Worm (Caenorhabditis elegans) whole organism, early embryonic: ENCODE measurements around the gene F19B10.4.

Experiments used
- B0310.2 ChIP-seq: sonication (generic microtip); optimal IDR thresholded peaks from 2 replicates; lab custom pipeline; 2016; ENCODE audit warnings: mild to moderate bottlenecking, missing genetic modification characterization, missing compliant biosample characterization
- F13C5.2 ChIP-seq: sonication (generic microtip); optimal IDR thresholded peaks from 2 replicates; lab custom pipeline; 2017; ENCODE audit warnings: mild to moderate bottlenecking, missing genetic modification characterization, inconsistent platforms, missing compliant biosample characterization
- aly-1 ChIP-seq: sonication (generic microtip); optimal IDR thresholded peaks from 2 replicates; lab custom pipeline; 2016; ENCODE audit warnings: missing genetic modification characterization, missing compliant biosample characterization
- ama-1 ChIP-seq: fragments of 150-350 bp; optimal IDR thresholded peaks from 2 replicates; lab custom pipeline; 2014
- ceh-13 ChIP-seq: fragments of 200-800 bp; sonication (Bioruptor generic); optimal IDR thresholded peaks from 2 replicates; lab custom pipeline; 2018; ENCODE audit warnings: mild to moderate bottlenecking, missing genetic modification characterization, missing compliant biosample characterization
- ceh-36 ChIP-seq: sonication (generic microtip); optimal IDR thresholded peaks from 2 replicates; lab custom pipeline; 2016; ENCODE audit warnings: missing genetic modification characterization, inconsistent platforms, missing compliant biosample characterization
- ets-7 ChIP-seq: sonication (generic microtip); optimal IDR thresholded peaks from 2 replicates; lab custom pipeline; 2016; ENCODE audit warnings: missing genotype, missing genetic modification characterization, missing compliant biosample characterization
- flt-1 ChIP-seq: fragments of 200-800 bp; sonication (Bioruptor generic); IDR thresholded peaks from 2 replicates; pipeline ENCODE4 v1.3.6; 2022; ENCODE audit warnings: missing genetic modification characterization, missing compliant biosample characterization
- hmbx-1 ChIP-seq: sonication (generic microtip); optimal IDR thresholded peaks from 2 replicates; lab custom pipeline; 2016; ENCODE audit warnings: mild to moderate bottlenecking, missing genetic modification characterization, missing compliant biosample characterization
- hmg-4 ChIP-seq: fragments of 200-800 bp; sonication (Bioruptor generic); optimal IDR thresholded peaks from 2 replicates; lab custom pipeline; 2018; ENCODE audit warnings: mild to moderate bottlenecking, missing genetic modification characterization, missing compliant biosample characterization
- hnd-1 ChIP-seq: sonication (generic microtip); optimal IDR thresholded peaks from 2 replicates; lab custom pipeline; 2016; ENCODE audit warnings: missing genetic modification characterization, missing compliant biosample characterization
- pes-1 ChIP-seq: fragments of 200-800 bp; sonication (Bioruptor generic); IDR thresholded peaks from 2 replicates; pipeline ENCODE4 v1.3.6; 2022; ENCODE audit warnings: missing genetic modification reagents, missing genetic modification characterization, missing compliant biosample characterization
- scrt-1 ChIP-seq: fragments of 200-800 bp; sonication (Bioruptor generic); IDR thresholded peaks from 2 replicates; pipeline ENCODE4 v1.3.6; 2022; ENCODE audit warnings: missing genetic modification characterization, missing compliant biosample characterization
- sea-1 ChIP-seq: fragments of 200-800 bp; sonication (Bioruptor generic); conservative IDR thresholded peaks from 2 replicates; pipeline ENCODE4 v1.3.6; 2022; ENCODE audit warnings: missing genetic modification characterization, missing compliant biosample characterization
- tbx-11 ChIP-seq: fragments of 200-800 bp; sonication (Bioruptor generic); IDR thresholded peaks from 2 replicates; pipeline ENCODE4 v1.3.6; 2022; ENCODE audit warnings: missing genetic modification characterization, missing compliant biosample characterization
- tbx-37 ChIP-seq: fragments of 200-800 bp; sonication (Bioruptor generic); conservative IDR thresholded peaks from 2 replicates; pipeline ENCODE4 v1.3.6; 2022; ENCODE audit warnings: missing genetic modification reagents, missing genetic modification characterization, missing compliant biosample characterization
- tra-4 ChIP-seq: sonication (generic microtip); optimal IDR thresholded peaks from 2 replicates; lab custom pipeline; 2017; ENCODE audit warnings: missing genetic modification characterization, missing compliant biosample characterization

F19B10.4 gene

DNA sequence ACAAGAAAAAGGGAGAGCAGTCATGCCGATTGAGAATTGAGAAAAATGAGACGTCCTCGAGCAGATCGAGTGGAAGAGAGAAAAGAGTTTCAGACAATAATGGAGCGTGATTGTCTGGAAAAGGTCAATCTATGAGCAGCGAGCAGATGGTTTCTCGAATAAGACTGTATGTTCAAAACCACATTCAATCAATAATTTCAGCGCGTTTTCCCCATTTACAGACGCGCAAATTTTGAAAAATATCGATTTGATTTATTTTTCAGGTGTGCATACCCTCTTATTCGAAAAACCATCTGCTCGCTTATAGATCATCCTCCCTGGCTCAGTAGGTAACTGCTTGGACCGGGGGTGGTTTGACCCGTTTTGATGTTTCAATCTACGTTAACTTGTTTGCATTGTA is 20.6 kb upstream of the F19B10.4 start, which contains the start of gene fbxb-31:
Gene fbxb-31, minus strand, starts transcription at position 101 of the 400 bp plus-strand sequence.
- TF ChIP-seq pes-1 (GFP tag; lab: Robert Waterston, UW) (no peak), tbx-37 (GFP tag; lab: Robert Waterston, UW) (no peak), B0310.2 (no peak), flt-1 (no peak), hmbx-1 (tag; lab: Kevin White, UChicago) (no peak), scrt-1 (no peak), tra-4 (tag; lab: Kevin White, UChicago) (no peak), ets-7 (tag; lab: Kevin White, UChicago) (no peak), ceh-13 (no peak), tbx-11 (GFP tag; lab: Robert Waterston, UW) (no peak), hmg-4 (no peak)

DNA sequence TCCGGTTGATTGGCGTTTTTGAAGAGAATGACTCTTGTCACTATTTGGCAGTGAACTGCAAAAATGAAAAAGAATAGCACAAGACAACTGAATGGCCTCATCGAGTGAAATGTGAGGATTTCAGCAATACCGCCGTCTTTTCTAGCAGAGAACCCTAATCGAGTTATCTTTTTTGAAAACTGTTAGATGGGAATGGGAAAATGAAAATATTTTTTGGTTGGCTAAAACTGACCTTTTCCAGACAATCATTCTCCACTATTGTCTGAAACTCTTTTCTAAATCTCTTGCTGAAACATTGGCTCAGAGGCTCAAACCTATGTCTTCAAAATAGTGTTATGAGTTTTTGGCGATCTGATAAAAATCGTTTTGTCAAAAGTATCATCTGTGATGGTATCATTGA is 19.7 kb upstream of the F19B10.4 start, which contains the start of gene M151.10:
Gene M151.10, minus strand, starts transcription at position 101 of the 400 bp plus-strand sequence.
- no peak for TF ChIP-seq hmg-4
- no peak for TF ChIP-seq ama-1 (lab: Kevin White, UChicago)
- TF ChIP-seq ceh-36 (tag; lab: Kevin White, UChicago) = no peak

DNA sequence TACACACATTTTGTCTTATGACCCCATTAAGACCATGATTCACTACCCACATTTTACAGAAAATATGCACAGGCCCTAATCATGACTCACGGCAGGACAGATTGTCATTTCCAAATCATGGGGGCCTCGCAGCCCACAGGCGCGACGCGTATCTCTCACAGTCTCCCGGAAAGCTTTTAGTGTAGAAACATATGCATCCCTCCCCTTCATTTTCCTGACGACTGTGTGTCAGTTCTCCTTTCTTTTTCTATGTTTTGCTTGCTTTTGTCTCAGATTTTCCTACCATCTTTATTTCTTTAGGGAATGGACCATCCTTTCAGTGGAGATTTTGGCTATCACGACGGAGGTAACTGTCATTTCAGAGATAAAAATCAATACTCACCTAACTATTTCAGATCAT is 18.7 kb upstream of the F19B10.4 start, which contains the start of gene M151.1:
Gene M151.1, plus strand, starts transcription at position 301 of the 400 bp plus-strand sequence.
- TF ChIP-seq hmbx-1 (tag; lab: Kevin White, UChicago) (no peak), tbx-37 (GFP tag; lab: Robert Waterston, UW) (no peak), flt-1 (no peak), ama-1 (lab: Kevin White, UChicago) (no peak), B0310.2 (no peak), ceh-36 (tag; lab: Kevin White, UChicago) (no peak), tbx-11 (GFP tag; lab: Robert Waterston, UW) (no peak)

- TF ChIP-seq ceh-13 = no peak
- no peak for TF ChIP-seq hmg-4
- TF ChIP-seq tbx-37 (GFP tag; lab: Robert Waterston, UW) = no peak
- TF ChIP-seq hmbx-1 (tag; lab: Kevin White, UChicago) = no peak
- TF ChIP-seq ama-1 (lab: Kevin White, UChicago) = no peak
- no peak for TF ChIP-seq pes-1 (GFP tag; lab: Robert Waterston, UW)
- TF ChIP-seq tra-4 (tag; lab: Kevin White, UChicago) = no peak
- TF ChIP-seq B0310.2 = no peak
- TF ChIP-seq ceh-36 (tag; lab: Kevin White, UChicago) = no peak
- TF ChIP-seq F13C5.2 (tag; lab: Kevin White, UChicago) = no peak
These were observed 12.8 kb upstream of the F19B10.4 start, which contains the start of gene fbxb-33 for ce11 chrII:3647111-3647510. TSS of gene fbxb-33 (plus strand) at chrII:3647411.

ce11 chrII:3655378-3655777 is 4.5 kb upstream of the F19B10.4 start, which contains the start of gene F19B10.5:
TSS of gene F19B10.5 (plus strand) at chrII:3655678.
- TF ChIP-seq scrt-1 = no peak
- TF ChIP-seq hmbx-1 (tag; lab: Kevin White, UChicago) = no peak
- TF ChIP-seq ceh-36 (tag; lab: Kevin White, UChicago) = no peak
- no peak for TF ChIP-seq aly-1 (tag; lab: Kevin White, UChicago)
- no peak for TF ChIP-seq B0310.2
- no peak for TF ChIP-seq flt-1
- TF ChIP-seq hmg-4 = no peak
- TF ChIP-seq sea-1 = no peak
- TF ChIP-seq tbx-37 (GFP tag; lab: Robert Waterston, UW) = no peak
- no peak for TF ChIP-seq tra-4 (tag; lab: Kevin White, UChicago)
- TF ChIP-seq pes-1 (GFP tag; lab: Robert Waterston, UW) = no peak
- no peak for TF ChIP-seq tbx-11 (GFP tag; lab: Robert Waterston, UW)
- TF ChIP-seq ets-7 (tag; lab: Kevin White, UChicago) = no peak

- TF ChIP-seq hmbx-1 (tag; lab: Kevin White, UChicago) = no peak
- TF ChIP-seq aly-1 (tag; lab: Kevin White, UChicago) = no peak
- no peak for TF ChIP-seq flt-1
- no peak for TF ChIP-seq scrt-1
- no peak for TF ChIP-seq pes-1 (GFP tag; lab: Robert Waterston, UW)
- no peak for TF ChIP-seq hmg-4
- no peak for TF ChIP-seq hnd-1 (tag; lab: Kevin White, UChicago)
- TF ChIP-seq ceh-13 = no peak
- no peak for TF ChIP-seq ama-1 (lab: Kevin White, UChicago)
- no peak for TF ChIP-seq tbx-37 (GFP tag; lab: Robert Waterston, UW)
- no peak for TF ChIP-seq ets-7 (tag; lab: Kevin White, UChicago)
- TF ChIP-seq B0310.2 = no peak
- TF ChIP-seq ceh-36 (tag; lab: Kevin White, UChicago) = no peak
- no peak for TF ChIP-seq sea-1
- no peak for TF ChIP-seq tra-4 (tag; lab: Kevin White, UChicago)
- TF ChIP-seq F13C5.2 (tag; lab: Kevin White, UChicago) = no peak
- no peak for TF ChIP-seq tbx-11 (GFP tag; lab: Robert Waterston, UW)
These were observed 2.1 kb downstream of the F19B10.4 start, which contains the start of gene F19B10.13 for ce11 chrII:3661932-3662331. TSS of gene F19B10.13 (plus strand) at chrII:3662274.

DNA sequence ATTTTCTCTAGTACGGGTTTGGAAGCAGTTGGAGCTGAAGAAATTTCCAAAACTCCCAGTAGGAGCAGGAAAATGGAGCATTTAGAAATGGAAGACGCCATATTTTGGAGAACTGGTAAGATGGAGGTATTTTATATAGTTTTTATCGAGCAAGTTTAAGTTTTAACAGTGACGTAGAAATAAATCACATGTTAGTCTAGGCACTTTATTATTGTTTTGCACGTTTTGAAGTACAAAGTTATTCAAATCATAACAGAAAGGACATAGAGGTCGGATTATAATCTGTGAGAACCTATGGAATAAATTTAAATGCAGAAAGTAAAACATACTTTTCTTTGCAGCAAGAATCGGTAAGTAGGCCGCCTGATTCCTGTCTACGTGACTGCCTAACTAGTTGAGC is 3.9 kb downstream of the F19B10.4 start, which contains the start of gene F19B10.6:
Gene F19B10.6, minus strand, starts transcription at position 101 of the 400 bp plus-strand sequence.
- no peak for TF ChIP-seq ceh-36 (tag; lab: Kevin White, UChicago)
- TF ChIP-seq sea-1 = no peak
- no peak for TF ChIP-seq F13C5.2 (tag; lab: Kevin White, UChicago)
- no peak for TF ChIP-seq ama-1 (lab: Kevin White, UChicago)
- no peak for TF ChIP-seq pes-1 (GFP tag; lab: Robert Waterston, UW)
- TF ChIP-seq B0310.2 = no peak
- no peak for TF ChIP-seq ets-7 (tag; lab: Kevin White, UChicago)
- TF ChIP-seq aly-1 (tag; lab: Kevin White, UChicago) = no peak
- no peak for TF ChIP-seq tbx-37 (GFP tag; lab: Robert Waterston, UW)
- TF ChIP-seq hnd-1 (tag; lab: Kevin White, UChicago) = no peak

DNA sequence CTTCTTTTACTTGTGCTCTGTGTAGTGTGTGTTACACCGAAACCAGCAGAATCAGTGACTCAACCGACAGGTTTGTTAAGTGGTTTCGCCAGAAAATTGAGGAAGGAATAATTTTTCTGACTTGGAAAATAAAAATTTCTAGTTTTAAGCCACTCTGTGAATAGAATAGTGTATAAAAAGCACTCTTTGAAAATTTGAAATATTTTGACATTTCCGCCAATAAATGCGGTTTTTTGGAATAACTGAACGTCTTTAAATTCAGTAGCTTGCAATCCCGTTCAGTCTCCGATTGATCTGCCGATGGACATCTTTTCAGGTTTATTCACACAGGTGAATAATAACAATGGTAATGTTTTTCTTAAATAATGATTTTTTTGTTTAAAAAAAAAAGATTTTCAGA is 4.6 kb downstream of the F19B10.4 start, which contains the start of gene F19B10.3:
Gene F19B10.3, plus strand, starts transcription at position 301 of the 400 bp plus-strand sequence.
- TF ChIP-seq hnd-1 (tag; lab: Kevin White, UChicago) = no peak
- no peak for TF ChIP-seq tbx-11 (GFP tag; lab: Robert Waterston, UW)
- TF ChIP-seq aly-1 (tag; lab: Kevin White, UChicago) = no peak
- no peak for TF ChIP-seq B0310.2
- no peak for TF ChIP-seq tbx-37 (GFP tag; lab: Robert Waterston, UW)
- no peak for TF ChIP-seq hmbx-1 (tag; lab: Kevin White, UChicago)
